Fruit fly (Drosophila melanogaster) whole organism, embryonic: ENCODE results near the gene CG42711.

Source experiments
- ATbp ChIP-seq: fragments of 200-800 bp; sonication (Bioruptor generic); optimal IDR thresholded peaks from 2 replicates; lab custom pipeline; 2017; ENCODE audit warnings: missing biosample characterization, mild to moderate bottlenecking, missing genetic modification characterization, missing genetic modification reagents
- Bgb ChIP-seq: fragments of 200-800 bp; sonication (Bioruptor generic); IDR thresholded peaks from 2 replicates; pipeline ENCODE4 v1.3.6; 2022; ENCODE audit warnings: missing biosample characterization, missing genetic modification characterization; ENCODE audit not compliant: partially characterized antibody
- Blimp-1 ChIP-seq: fragments of 200-800 bp; sonication (Bioruptor generic); optimal IDR thresholded peaks from 3 replicates; lab custom pipeline; 2018; ENCODE audit warnings: missing biosample characterization, missing genetic modification characterization, mild to moderate bottlenecking, moderate library complexity, missing genetic modification reagents
- CG10366 ChIP-seq: fragments of 200-800 bp; sonication (Bioruptor generic); IDR thresholded peaks from 2 replicates; pipeline ENCODE4 v1.3.6; 2022; ENCODE audit warnings: missing biosample characterization, missing genetic modification characterization
- CG10654 ChIP-seq: fragments of 200-800 bp; sonication (Bioruptor generic); optimal IDR thresholded peaks from 2 replicates; lab custom pipeline; 2016; ENCODE audit warnings: missing biosample characterization, missing genetic modification characterization
- CG10979 ChIP-seq: fragments of 200-800 bp; sonication (Bioruptor generic); optimal IDR thresholded peaks from 2 replicates; lab custom pipeline; 2018; ENCODE audit warnings: missing biosample characterization, mild to moderate bottlenecking, missing genetic modification characterization, moderate library complexity
- CG11695 ChIP-seq: fragments of 200-800 bp; sonication (Bioruptor generic); IDR thresholded peaks from 3 replicates; pipeline ENCODE4 v1.3.6; 2022; ENCODE audit warnings: missing biosample characterization, missing genetic modification characterization
- CG12104 ChIP-seq: fragments of 200-800 bp; sonication (Bioruptor generic); optimal IDR thresholded peaks from 3 replicates; lab custom pipeline; 2016; ENCODE audit warnings: missing biosample characterization, missing genetic modification characterization
- CG12219 ChIP-seq: fragments of 200-800 bp; sonication (Bioruptor generic); optimal IDR thresholded peaks from 3 replicates; lab custom pipeline; 2018; ENCODE audit warnings: missing biosample characterization, mild to moderate bottlenecking, missing genetic modification characterization
- CG12659 ChIP-seq: fragments of 200-800 bp; sonication (Bioruptor generic); optimal IDR thresholded peaks from 3 replicates; lab custom pipeline; 2017; ENCODE audit warnings: mild to moderate bottlenecking, missing biosample characterization, missing genetic modification reagents, missing genetic modification characterization
- CG14965 ChIP-seq: fragments of 200-800 bp; sonication (Bioruptor generic); optimal IDR thresholded peaks from 2 replicates; lab custom pipeline; 2016; ENCODE audit warnings: missing biosample characterization, missing genetic modification characterization, borderline replicate concordance
- CG16815 ChIP-seq: fragments of 200-800 bp; sonication (Bioruptor generic); optimal IDR thresholded peaks from 3 replicates; lab custom pipeline; 2017; ENCODE audit warnings: missing biosample characterization, mild to moderate bottlenecking, missing genetic modification characterization
- CG1792 ChIP-seq: fragments of 200-800 bp; sonication (Bioruptor generic); optimal IDR thresholded peaks from 2 replicates; lab custom pipeline; 2016; ENCODE audit warnings: missing biosample characterization, missing genetic modification characterization
- CG2678 ChIP-seq: fragments of 200-800 bp; sonication (Bioruptor generic); optimal IDR thresholded peaks from 3 replicates; lab custom pipeline; 2019; ENCODE audit warnings: missing biosample characterization, mild to moderate bottlenecking, missing genetic modification characterization, moderate library complexity
- CG2712 ChIP-seq: fragments of 200-800 bp; optimal IDR thresholded peaks from 3 replicates; lab custom pipeline; 2019; ENCODE audit warnings: missing biosample characterization, mild to moderate bottlenecking, missing genetic modification characterization, moderate library complexity
- CG4820 ChIP-seq: fragments of 200-800 bp; sonication (Bioruptor generic); optimal IDR thresholded peaks from 3 replicates; lab custom pipeline; 2016; ENCODE audit warnings: missing biosample characterization, missing genetic modification characterization
- CG6683 ChIP-seq: fragments of 200-800 bp; sonication (Bioruptor generic); optimal IDR thresholded peaks from 2 replicates; lab custom pipeline; 2017; ENCODE audit warnings: missing biosample characterization, mild to moderate bottlenecking, missing genetic modification characterization, missing genetic modification reagents
- CG7271 ChIP-seq: fragments of 200-800 bp; sonication (Bioruptor generic); optimal IDR thresholded peaks from 2 replicates; lab custom pipeline; 2018; ENCODE audit warnings: missing biosample characterization, mild to moderate bottlenecking, missing genetic modification characterization, moderate library complexity
- CG8944 ChIP-seq: fragments of 200-800 bp; sonication (Bioruptor generic); optimal IDR thresholded peaks from 3 replicates; lab custom pipeline; 2016; ENCODE audit warnings: missing biosample characterization, missing genetic modification characterization
- CG9609 ChIP-seq: fragments of 200-800 bp; sonication (Bioruptor generic); optimal IDR thresholded peaks from 3 replicates; lab custom pipeline; 2016; ENCODE audit warnings: missing biosample characterization, missing genetic modification characterization
- CG9817 ChIP-seq: fragments of 200-800 bp; sonication (Bioruptor generic); optimal IDR thresholded peaks from 2 replicates; lab custom pipeline; 2018; ENCODE audit warnings: missing biosample characterization, mild to moderate bottlenecking, missing genetic modification characterization, moderate library complexity
- CG9876 ChIP-seq: fragments of 200-800 bp; sonication (Bioruptor generic); optimal IDR thresholded peaks from 2 replicates; lab custom pipeline; 2016; ENCODE audit warnings: missing biosample characterization, missing genetic modification characterization
- Deaf1 ChIP-seq: fragments of 200-800 bp; optimal IDR thresholded peaks from 3 replicates; lab custom pipeline; 2019; ENCODE audit warnings: missing biosample characterization, mild to moderate bottlenecking, missing genetic modification characterization, moderate library complexity
- Dp ChIP-seq: fragments of 200-800 bp; sonication (Bioruptor generic); optimal IDR thresholded peaks from 2 replicates; lab custom pipeline; 2018; ENCODE audit warnings: missing biosample characterization, mild to moderate bottlenecking, missing genetic modification characterization, moderate library complexity
- Gug ChIP-seq: fragments of 200-800 bp; sonication (Bioruptor generic); IDR thresholded peaks from 4 replicates; pipeline ENCODE4 v1.3.6; 2022; ENCODE audit warnings: missing biosample characterization, missing genetic modification characterization
- Jarid2 ChIP-seq: fragments of 200-800 bp; sonication (Bioruptor generic); optimal IDR thresholded peaks from 3 replicates; lab custom pipeline; 2017; ENCODE audit warnings: mild to moderate bottlenecking, missing biosample characterization, missing genetic modification reagents, missing genetic modification characterization
- MBD-R2 ChIP-seq: fragments of 200-800 bp; sonication (Bioruptor generic); IDR thresholded peaks from 2 replicates; pipeline ENCODE4 v1.3.6; 2022; ENCODE audit warnings: missing biosample characterization, missing genetic modification characterization
- NC2β ChIP-seq: fragments of 200-800 bp; sonication (Bioruptor generic); optimal IDR thresholded peaks from 2 replicates; lab custom pipeline; 2016; ENCODE audit warnings: missing biosample characterization, missing genetic modification characterization
- Neu2 ChIP-seq: fragments of 200-800 bp; sonication (Bioruptor generic); optimal IDR thresholded peaks from 3 replicates; lab custom pipeline; 2016; ENCODE audit warnings: missing biosample characterization, missing genetic modification characterization, borderline replicate concordance
- Nf-YB ChIP-seq: fragments of 200-800 bp; sonication (Bioruptor generic); optimal IDR thresholded peaks from 3 replicates; lab custom pipeline; 2019; ENCODE audit warnings: missing biosample characterization, mild to moderate bottlenecking, missing genetic modification characterization, moderate library complexity
- Poxn ChIP-seq: fragments of 200-800 bp; sonication (Bioruptor generic); IDR thresholded peaks from 2 replicates; pipeline ENCODE4 v1.3.6; 2022; ENCODE audit warnings: missing biosample characterization, missing genetic modification characterization
- Spps ChIP-seq: fragments of 200-800 bp; sonication (Bioruptor generic); optimal IDR thresholded peaks from 2 replicates; lab custom pipeline; 2018; ENCODE audit warnings: missing biosample characterization, mild to moderate bottlenecking, missing genetic modification characterization
- bab2 ChIP-seq: fragments of 200-800 bp; sonication (Bioruptor generic); optimal IDR thresholded peaks from 2 replicates; lab custom pipeline; 2016; ENCODE audit warnings: missing biosample characterization, missing genetic modification characterization
- fd96Cb ChIP-seq: fragments of 200-800 bp; sonication (Bioruptor generic); optimal IDR thresholded peaks from 2 replicates; lab custom pipeline; 2018; ENCODE audit warnings: missing biosample characterization, mild to moderate bottlenecking, missing genetic modification characterization, moderate library complexity
- ftz-f1 ChIP-seq: fragments of 200-800 bp; sonication (Bioruptor generic); optimal IDR thresholded peaks from 2 replicates; lab custom pipeline; 2016; ENCODE audit warnings: missing biosample characterization, missing genetic modification characterization
- gfzf ChIP-seq: fragments of 200-800 bp; sonication (Bioruptor generic); optimal IDR thresholded peaks from 2 replicates; lab custom pipeline; 2016; ENCODE audit warnings: missing biosample characterization, mild to moderate bottlenecking, missing genetic modification characterization, moderate library complexity
- gt ChIP-seq: fragments of 200-800 bp; sonication (Bioruptor generic); IDR thresholded peaks from 2 replicates; pipeline ENCODE4 v1.3.6; 2022; ENCODE audit warnings: missing biosample characterization, missing genetic modification characterization
- lov ChIP-seq, 2 experiments: fragments of 200-800 bp in 1 of 2; fragments of >200 bp in 1 of 2; sonication (Bioruptor generic) in 1 of 2; IDR thresholded peaks in 1 of 2; optimal IDR thresholded peaks in 1 of 2; 2 replicates in 1 of 2; 3 replicates in 1 of 2; pipeline versions ENCODE4 v1.3.6 to Lab custom; 2017 to 2022; ENCODE audit warnings: missing biosample characterization in 1 of 2, missing genetic modification characterization in 1 of 2
- oc ChIP-seq: fragments of 200-800 bp; sonication (Bioruptor generic); optimal IDR thresholded peaks from 2 replicates; lab custom pipeline; 2018; ENCODE audit warnings: missing biosample characterization, mild to moderate bottlenecking, missing genetic modification characterization, moderate library complexity
- pros ChIP-seq: fragments of 200-800 bp; sonication (Bioruptor generic); optimal IDR thresholded peaks from 3 replicates; lab custom pipeline; 2019; ENCODE audit warnings: missing biosample characterization, mild to moderate bottlenecking, missing genetic modification characterization, moderate library complexity
- run ChIP-seq: fragments of 200-800 bp; sonication (Bioruptor generic); optimal IDR thresholded peaks from 3 replicates; lab custom pipeline; 2018; ENCODE audit warnings: missing biosample characterization, mild to moderate bottlenecking, missing genetic modification characterization
- schlank ChIP-seq: fragments of 200-800 bp; sonication (Bioruptor generic); optimal IDR thresholded peaks from 2 replicates; lab custom pipeline; 2018; ENCODE audit warnings: missing biosample characterization, mild to moderate bottlenecking, missing genetic modification characterization
- sens-2 ChIP-seq: fragments of 200-800 bp; sonication (Bioruptor generic); IDR thresholded peaks from 2 replicates; pipeline ENCODE4 v1.3.6; 2022; ENCODE audit warnings: missing biosample characterization, missing genetic modification characterization
- so ChIP-seq: fragments of 200-800 bp; sonication (Bioruptor generic); IDR thresholded peaks from 3 replicates; pipeline ENCODE4 v1.3.6; 2022; ENCODE audit warnings: missing biosample characterization, missing genetic modification characterization
- sob ChIP-seq: fragments of 200-800 bp; sonication (Bioruptor generic); IDR thresholded peaks from 2 replicates; pipeline ENCODE4 v1.3.6; 2022; ENCODE audit warnings: missing biosample characterization, missing genetic modification characterization
- sr ChIP-seq: fragments of 200-800 bp; sonication (Bioruptor generic); IDR thresholded peaks from 3 replicates; pipeline ENCODE4 v1.3.6; 2022; ENCODE audit warnings: missing biosample characterization, missing genetic modification characterization
- wdn ChIP-seq: fragments of 200-800 bp; sonication (Bioruptor generic); IDR thresholded peaks from 2 replicates; pipeline ENCODE4 v1.3.6; 2022; ENCODE audit warnings: missing biosample characterization, missing genetic modification characterization
- z ChIP-seq: fragments of 200-800 bp; sonication (Bioruptor generic); IDR thresholded peaks from 3 replicates; pipeline ENCODE4 v1.3.6; 2022; ENCODE audit warnings: missing biosample characterization, missing genetic modification characterization
- zfh1 ChIP-seq: fragments of 200-800 bp; sonication (Bioruptor generic); IDR thresholded peaks from 3 replicates; pipeline ENCODE4 v1.3.6; 2022; ENCODE audit warnings: missing biosample characterization, missing genetic modification characterization

The CG42711 gene

DNA sequence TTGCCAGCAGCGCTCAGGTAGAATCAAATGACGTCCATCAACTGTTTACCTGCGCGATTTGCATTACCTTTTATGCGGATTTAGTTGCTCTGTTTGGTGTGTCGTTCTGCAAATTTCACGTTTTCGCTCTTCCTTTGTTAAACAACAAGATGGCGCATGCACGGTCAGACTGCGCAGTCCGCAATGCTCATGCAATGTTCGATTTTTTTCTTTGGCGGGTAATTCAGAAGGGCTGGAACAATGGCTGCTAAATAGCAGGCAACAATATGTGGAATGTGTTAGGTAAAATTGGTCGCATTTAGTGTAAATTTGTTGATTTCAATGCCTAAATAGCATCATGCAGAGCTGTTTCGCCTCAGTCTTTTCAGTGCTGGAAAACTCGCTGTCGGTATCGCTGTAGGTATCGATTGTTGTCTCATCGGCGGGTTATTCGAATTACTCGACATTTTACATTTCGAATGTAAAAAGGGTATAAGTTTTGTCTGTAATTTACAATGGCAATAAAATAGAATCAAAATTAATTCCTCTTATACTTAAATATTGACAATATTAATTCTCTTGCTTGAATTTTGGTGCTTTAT, 26.7 kb downstream of the CG42711 start, which contains the start of gene Smg5 (continued):
- peak; percentile 100 for TF ChIP-seq CG1792 (GFP tag; lab: Kevin White, UChicago)
- peak; percentile 97 for TF ChIP-seq CG10979 (tag; lab: Kevin White, UChicago)
- peak; percentile 73 for TF ChIP-seq Poxn (GFP tag; lab: Robert Waterston, UW)
- TF ChIP-seq so, result peak; percentile 91; the same call in 2 of the 3 replicates
- TF ChIP-seq sr (GFP tag; lab: Robert Waterston, UW), result peak; percentile 86
- TF ChIP-seq NC2β (GFP tag; lab: Kevin White, UChicago), result peak; percentile 95
- peak; percentile 69 for TF ChIP-seq Nf-YB (GFP tag; lab: Kevin White, UChicago)
- TF ChIP-seq ATbp (GFP tag; lab: Kevin White, UChicago), result peak; percentile 33
- TF ChIP-seq sens-2 (GFP tag; lab: Robert Waterston, UW), result peak; percentile 85
- peak; percentile 96 for TF ChIP-seq CG8944 (GFP tag; lab: Kevin White, UChicago)
- TF ChIP-seq schlank (tag; lab: Kevin White, UChicago), result peak; percentile 77
- TF ChIP-seq MBD-R2 (GFP tag; lab: Robert Waterston, UW), result peak; percentile 86
- peak; percentile 96 for TF ChIP-seq CG10366 (GFP tag; lab: Robert Waterston, UW)
- peak; percentile 91 for TF ChIP-seq Gug (GFP tag; lab: Robert Waterston, UW)
- TF ChIP-seq CG2678 (tag; lab: Kevin White, UChicago), result peak; percentile 80
- peak; percentile 90 for TF ChIP-seq fd96Cb (tag; lab: Kevin White, UChicago)
- peak; percentile 65 for TF ChIP-seq ftz-f1 (GFP tag; lab: Kevin White, UChicago)
- TF ChIP-seq Spps (tag; lab: Kevin White, UChicago), result peak; percentile 25
- TF ChIP-seq gt, result peak; percentile 92
- peak; percentile 91 for TF ChIP-seq CG10654 (GFP tag; lab: Kevin White, UChicago)
- peak; percentile 78 for TF ChIP-seq CG7271 (tag; lab: Kevin White, UChicago)
- TF ChIP-seq CG12659 (GFP tag; lab: Kevin White, UChicago), result peak; percentile 95
- peak; percentile 95 for TF ChIP-seq Blimp-1 (GFP tag; lab: Kevin White, UChicago)
- peak; percentile 90 for TF ChIP-seq wdn (GFP tag; lab: Robert Waterston, UW)
- 0 out of 3 replicates have a peak, but pooled peaks have one; percentile 5 for TF ChIP-seq z
- peak; percentile 98 for TF ChIP-seq CG9609 (GFP tag; lab: Kevin White, UChicago)
- TF ChIP-seq CG6683 (GFP tag; lab: Kevin White, UChicago), result peak; percentile 20
- peak; percentile 51 for TF ChIP-seq Jarid2 (GFP tag; lab: Kevin White, UChicago)
- TF ChIP-seq CG12219 (GFP tag; lab: Kevin White, UChicago), result peak; percentile 82
- no peak for TF ChIP-seq pros
- peak; percentile 95 for TF ChIP-seq Bgb (GFP tag; lab: Robert Waterston, UW)
- no peak for TF ChIP-seq Deaf1 (tag; lab: Kevin White, UChicago)
- TF ChIP-seq sob, result peak; percentile 99
- TF ChIP-seq run (tag; lab: Kevin White, UChicago), result peak; percentile 24
- TF ChIP-seq CG4820 (GFP tag; lab: Kevin White, UChicago), result peak; percentile 92
- peak; percentile 97 for TF ChIP-seq CG9817 (tag; lab: Kevin White, UChicago)
- TF ChIP-seq CG9876, result peak; percentile 99
- TF ChIP-seq CG14965 (GFP tag; lab: Kevin White, UChicago), result peak; percentile 69
- peak; percentile 96 for TF ChIP-seq zfh1 (GFP tag; lab: Robert Waterston, UW)
- TF ChIP-seq oc (tag; lab: Kevin White, UChicago), result no peak
- TF ChIP-seq CG2712 (tag; lab: Kevin White, UChicago), result peak; percentile 90
- peak; percentile 48 for TF ChIP-seq gfzf (GFP tag; lab: Kevin White, UChicago)
- peak; percentile 86 for TF ChIP-seq CG12104
- TF ChIP-seq Dp (GFP tag; lab: Kevin White, UChicago), result peak; percentile 91
- TF ChIP-seq Neu2 (GFP tag; lab: Kevin White, UChicago), result peak; percentile 1
- TF ChIP-seq bab2 (GFP tag; lab: Kevin White, UChicago), result peak; percentile 95
- TF ChIP-seq CG16815, result peak; percentile 96
- TF ChIP-seq lov (optimal IDR thresholded peaks at IDR 0.05; lab: Kevin White, UChicago), result no peak
- peak; percentile 96 for TF ChIP-seq lov (GFP tag; IDR thresholded peaks at IDR 0.05; lab: Robert Waterston, UW)
- peak; percentile 88 for TF ChIP-seq CG11695 (GFP tag; lab: Robert Waterston, UW)
